Worm (Caenorhabditis elegans): Measurements from ENCODE around the gene clc-22.

ce11 chrII:3986906-3987305 lies 9.0 kb downstream of the clc-22 start, which contains the start of gene K10G6.5:
- TF ChIP-seq ztf-23 (GFP tag; IDR thresholded peaks at IDR 0.05) (no peak), med-1 (GFP tag; optimal IDR thresholded peaks at IDR 0.05; ENCODE audit: insufficient read depth) (no peak), ztf-29 (GFP tag; IDR thresholded peaks at IDR 0.05) (no peak), cog-1 (tag; optimal IDR thresholded peaks at IDR 0.05) (no peak), T22C8.4 (GFP tag; IDR thresholded peaks at IDR 0.05) (no peak), klf-2 (GFP tag; conservative IDR thresholded peaks at IDR 0.05) (no peak), tab-1 (GFP tag; IDR thresholded peaks at IDR 0.05) (no peak), ref-1 (GFP tag; conservative IDR thresholded peaks at IDR 0.05) (no peak), flt-1 (GFP tag; IDR thresholded peaks at IDR 0.05) (no peak)

Measured in whole organism, midembryonic.